Fruit fly (Drosophila melanogaster) Kc167 (cell line): ENCODE data around the gene Aven.

ENCODE experiments used
- Myc ChIP-seq: fragments of >200 bp; optimal IDR thresholded peaks from 2 replicates; lab custom pipeline; 2017; ENCODE audit warnings: missing external identifiers
- Sin3A ChIP-seq: fragments of >200 bp; optimal IDR thresholded peaks from 2 replicates; lab custom pipeline; 2018; ENCODE audit warnings: missing external identifiers
- h ChIP-seq: fragments of >200 bp; optimal IDR thresholded peaks from 3 replicates; lab custom pipeline; 2018; ENCODE audit warnings: missing external identifiers
- insv ChIP-seq: fragments of >200 bp; optimal IDR thresholded peaks from 3 replicates; lab custom pipeline; 2018; ENCODE audit warnings: missing external identifiers
- psq ChIP-seq: fragments of >200 bp; optimal IDR thresholded peaks from 2 replicates; lab custom pipeline; 2017; ENCODE audit warnings: missing external identifiers
- ttk ChIP-seq: sonication (Bioruptor generic); optimal IDR thresholded peaks from 2 replicates; lab custom pipeline; 2017; ENCODE audit warnings: missing external identifiers

DNA sequence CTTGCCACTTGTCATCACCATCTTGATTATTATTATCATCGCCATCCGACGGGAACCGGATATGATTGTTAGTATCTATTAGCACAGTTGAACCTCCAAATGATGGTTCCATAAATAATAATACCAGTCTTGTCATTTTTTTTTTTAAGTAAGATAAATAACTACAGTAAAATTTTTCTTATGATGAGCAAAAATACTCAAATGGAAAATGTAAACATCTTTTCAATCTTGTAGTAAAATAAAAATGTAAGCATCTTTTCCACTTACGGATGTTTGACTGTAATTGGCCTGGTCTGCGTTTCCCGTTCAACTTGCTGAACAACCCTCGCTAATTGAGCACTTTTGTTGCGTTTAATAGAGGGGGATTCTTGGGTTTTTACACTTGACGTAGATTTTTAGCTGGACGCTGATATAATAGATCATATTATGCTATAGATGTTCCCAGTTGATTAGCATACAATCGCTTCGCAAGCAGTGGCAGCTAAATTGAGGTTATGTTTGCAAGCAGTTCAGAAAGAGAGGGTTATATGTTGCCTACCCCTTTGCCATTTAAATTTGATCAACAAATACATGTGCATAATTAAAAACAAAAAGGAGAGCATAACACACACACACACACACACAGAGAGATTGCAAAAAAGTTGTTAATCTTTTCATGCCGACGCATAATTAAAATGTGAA lies 3.7 kb downstream of the Aven start:
- TF ChIP-seq insv (lab: Kevin White, UChicago), result no peak
- no peak for TF ChIP-seq Myc (lab: Kevin White, UChicago)
- no peak for TF ChIP-seq ttk (lab: Kevin White, UChicago)
- no peak for TF ChIP-seq psq (lab: Kevin White, UChicago)
- no peak for TF ChIP-seq Sin3A (lab: Kevin White, UChicago)
- TF ChIP-seq h (lab: Kevin White, UChicago), result no peak
